Worm (Caenorhabditis elegans) whole organism, L4 larva: ENCODE measurements around the gene chup-1.

Experiments
- F10B5.3 ChIP-seq: sonication (generic microtip); optimal IDR thresholded peaks from 2 replicates; lab custom pipeline; 2016; ENCODE audit warnings: mild to moderate bottlenecking, missing genetic modification characterization, missing compliant biosample characterization
- F26F4.8 ChIP-seq: fragments of 200-800 bp; sonication (Bioruptor generic); conservative IDR thresholded peaks from 2 replicates; pipeline ENCODE4 v1.3.6; 2022; ENCODE audit warnings: missing genetic modification characterization, missing compliant biosample characterization
- T20F7.1 ChIP-seq: fragments of 200-800 bp; sonication (Bioruptor generic); optimal IDR thresholded peaks from 2 replicates; lab custom pipeline; 2018; ENCODE audit warnings: mild to moderate bottlenecking, missing genetic modification characterization, missing compliant biosample characterization
- Y105C5A.15 ChIP-seq: fragments of 200-800 bp; sonication (Bioruptor generic); IDR thresholded peaks from 2 replicates; pipeline ENCODE4 v1.3.6; 2022; ENCODE audit warnings: missing genetic modification characterization, missing compliant biosample characterization
- Y48G9A.11 ChIP-seq: fragments of 200-800 bp; sonication (Bioruptor generic); IDR thresholded peaks from 2 replicates; pipeline ENCODE4 v1.3.6; 2022; ENCODE audit warnings: missing genetic modification reagents, missing genetic modification characterization, missing compliant biosample characterization
- Y75B8A.6 ChIP-seq: fragments of 200-800 bp; sonication (Bioruptor generic); IDR thresholded peaks from 2 replicates; pipeline ENCODE4 v1.3.6; 2022; ENCODE audit warnings: missing genetic modification reagents, missing genetic modification characterization, missing compliant biosample characterization
- ZK546.5 ChIP-seq, 2 experiments: sonication (generic microtip); optimal IDR thresholded peaks; 2 replicates each; lab custom pipeline; 2017; ENCODE audit warnings: missing biosample characterization in 2 of 2, missing genetic modification characterization in 2 of 2
- aha-1 ChIP-seq: fragments of 150-350 bp; peaks from one replicate; lab custom pipeline; 2014; ENCODE audit warnings: missing biosample characterization, missing genetic modification characterization
- attf-4 ChIP-seq: sonication (generic microtip); optimal IDR thresholded peaks from 3 replicates; lab custom pipeline; 2017; ENCODE audit warnings: missing biosample characterization, missing genetic modification characterization
- ceh-44 ChIP-seq: fragments of 200-800 bp; sonication (Bioruptor generic); IDR thresholded peaks from 2 replicates; pipeline ENCODE4 v1.3.6; 2022; ENCODE audit warnings: missing genetic modification reagents, missing genetic modification characterization, missing compliant biosample characterization
- ceh-82 ChIP-seq: sonication (generic microtip); optimal IDR thresholded peaks from 2 replicates; lab custom pipeline; 2017; ENCODE audit warnings: missing biosample characterization, missing genetic modification characterization
- cey-2 ChIP-seq: sonication (generic microtip); optimal IDR thresholded peaks from 3 replicates; lab custom pipeline; 2017; ENCODE audit warnings: missing genetic modification characterization, mild to moderate bottlenecking, missing compliant biosample characterization, antibody characterized with exemption, borderline replicate concordance; ENCODE audit not compliant: insufficient read depth
- daf-19 ChIP-seq: fragments of 200-800 bp; sonication (Bioruptor generic); conservative IDR thresholded peaks from 2 replicates; pipeline ENCODE4 v1.3.6; 2022; ENCODE audit warnings: missing genetic modification characterization, missing compliant biosample characterization
- dmd-6 ChIP-seq: fragments of 200-800 bp; sonication (Bioruptor generic); IDR thresholded peaks from 2 replicates; pipeline ENCODE4 v1.3.6; 2022; ENCODE audit warnings: missing genetic modification reagents, missing genetic modification characterization, missing compliant biosample characterization
- dmd-9 ChIP-seq: fragments of 200-800 bp; sonication (Bioruptor generic); IDR thresholded peaks from 2 replicates; pipeline ENCODE4 v1.3.6; 2022; ENCODE audit warnings: missing genetic modification reagents, missing genetic modification characterization, missing compliant biosample characterization
- dve-1 ChIP-seq: sonication (generic microtip); optimal IDR thresholded peaks from 2 replicates; lab custom pipeline; 2017; ENCODE audit warnings: antibody characterized with exemption, mild to moderate bottlenecking, missing genetic modification characterization, missing compliant biosample characterization; ENCODE audit not compliant: insufficient read depth
- egl-27 ChIP-seq: sonication (generic microtip); optimal IDR thresholded peaks from 3 replicates; lab custom pipeline; 2017; ENCODE audit warnings: missing biosample characterization, missing genetic modification reagents, missing genetic modification characterization
- gei-8 ChIP-seq: fragments of 200-800 bp; sonication (Bioruptor generic); optimal IDR thresholded peaks from 2 replicates; lab custom pipeline; 2018; ENCODE audit warnings: mild to moderate bottlenecking, missing genetic modification characterization, missing compliant biosample characterization
- hlh-30 ChIP-seq: sonication (generic microtip); optimal IDR thresholded peaks from 2 replicates; lab custom pipeline; 2017; ENCODE audit warnings: antibody characterized with exemption, mild to moderate bottlenecking, missing genetic modification characterization, missing compliant biosample characterization; ENCODE audit not compliant: insufficient read depth
- lim-7 ChIP-seq: fragments of 200-800 bp; sonication (Bioruptor generic); IDR thresholded peaks from 2 replicates; pipeline ENCODE4 v1.3.6; 2022; ENCODE audit warnings: missing genetic modification characterization, missing compliant biosample characterization
- lin-1 ChIP-seq: fragments of 200-800 bp; sonication (Bioruptor generic); IDR thresholded peaks from 2 replicates; pipeline ENCODE4 v1.3.6; 2022; ENCODE audit warnings: missing genetic modification reagents, missing genetic modification characterization, missing compliant biosample characterization
- lin-15B ChIP-seq: fragments of 150-350 bp; sonication (generic microtip); optimal IDR thresholded peaks from 3 replicates; lab custom pipeline; 2014; ENCODE audit warnings: missing biosample characterization, missing genetic modification characterization
- lin-38 ChIP-seq: fragments of 200-800 bp; sonication (Bioruptor generic); IDR thresholded peaks from 2 replicates; pipeline ENCODE4 v1.3.6; 2022; ENCODE audit warnings: missing genetic modification reagents, missing genetic modification characterization, missing compliant biosample characterization
- madf-5 ChIP-seq, 2 experiments: fragments of 200-800 bp; sonication (Bioruptor generic); IDR thresholded peaks; 2 replicates each; pipeline ENCODE4 v1.3.6; 2022; ENCODE audit warnings: missing compliant biosample characterization in 2 of 2, missing genetic modification characterization in 2 of 2
- mdl-1 ChIP-seq, 2 experiments: fragments of 150-350 bp in 1 of 2; sonication (generic microtip) in 1 of 2; optimal IDR thresholded peaks; 2 replicates each; lab custom pipeline; 2014 to 2017; ENCODE audit warnings: missing biosample characterization in 2 of 2, missing genetic modification characterization in 2 of 2
- mxl-3 ChIP-seq: fragments of 200-800 bp; sonication (Bioruptor generic); optimal IDR thresholded peaks from 2 replicates; lab custom pipeline; 2018; ENCODE audit warnings: mild to moderate bottlenecking, missing genetic modification characterization, missing compliant biosample characterization
- nhr-11 ChIP-seq: fragments of 150-350 bp; optimal IDR thresholded peaks from 2 replicates; lab custom pipeline; 2014; ENCODE audit warnings: missing biosample characterization, missing genetic modification characterization
- nhr-237 ChIP-seq: sonication (generic microtip); optimal IDR thresholded peaks from 2 replicates; lab custom pipeline; 2017; ENCODE audit warnings: missing biosample characterization, missing genetic modification characterization
- nhr-25 ChIP-seq: sonication (generic microtip); optimal IDR thresholded peaks from 2 replicates; lab custom pipeline; 2017; ENCODE audit warnings: missing genetic modification characterization, mild to moderate bottlenecking, missing compliant biosample characterization, antibody characterized with exemption, moderate library complexity, borderline replicate concordance; ENCODE audit not compliant: insufficient read depth
- nhr-28 ChIP-seq: fragments of 150-350 bp; optimal IDR thresholded peaks from 2 replicates; lab custom pipeline; 2014; ENCODE audit warnings: missing biosample characterization, missing genetic modification characterization
- nhr-41 ChIP-seq: fragments of 200-800 bp; sonication (Bioruptor generic); IDR thresholded peaks from 2 replicates; pipeline ENCODE4 v1.3.6; 2022; ENCODE audit warnings: missing genetic modification reagents, missing genetic modification characterization, missing compliant biosample characterization
- snpc-1.2 ChIP-seq: fragments of 200-800 bp; sonication (Bioruptor generic); IDR thresholded peaks from 2 replicates; pipeline ENCODE4 v1.3.6; 2022; ENCODE audit warnings: missing genetic modification reagents, missing genetic modification characterization, missing compliant biosample characterization
- snpc-4 ChIP-seq: fragments of 150-350 bp; optimal IDR thresholded peaks from 2 replicates; lab custom pipeline; 2014; ENCODE audit warnings: missing biosample characterization, missing genetic modification characterization
- tra-1 ChIP-seq: fragments of 200-800 bp; sonication (Bioruptor generic); IDR thresholded peaks from 2 replicates; pipeline ENCODE4 v1.3.6; 2022; ENCODE audit warnings: missing genetic modification reagents, missing genetic modification characterization, missing compliant biosample characterization
- unc-130 ChIP-seq: sonication (generic microtip); optimal IDR thresholded peaks from 2 replicates; lab custom pipeline; 2016; ENCODE audit warnings: missing genetic modification reagents, missing genetic modification characterization, missing compliant biosample characterization
- unc-62 ChIP-seq, 3 experiments: fragments of 150-350 bp in 1 of 3; sonication (generic microtip); optimal IDR thresholded peaks in 2 of 3; peaks in 1 of 3; 1 replicate in 1 of 3; 2 replicates in 2 of 3; lab custom pipeline; 2014 to 2017; ENCODE audit warnings: missing biosample characterization in 3 of 3, missing genetic modification characterization in 3 of 3, missing genetic modification reagents in 3 of 3, missing genotype in 1 of 3

Gene chup-1

ce11 chrX:8796699-8797282 is 4.8 kb downstream of the chup-1 start, which contains the start of gene R04E5.7 (continued):
- TF ChIP-seq nhr-11 = no peak
- no peak for TF ChIP-seq gei-8 (GFP tag; lab: Kevin White, UChicago)
- TF ChIP-seq cey-2 (tag; lab: Kevin White, UChicago) = no peak
- 0 out of 2 replicates have a peak, but pooled peaks have one; percentile 53 for TF ChIP-seq Y75B8A.6 (GFP tag; lab: Robert Waterston, UW)
- TF ChIP-seq snpc-4 (tag; lab: Kevin White, UChicago) = no peak
- no peak for TF ChIP-seq T20F7.1
- TF ChIP-seq tra-1 = peak; percentile 33; the same call in 1 of the 2 replicates
- no peak for TF ChIP-seq F10B5.3 (tag; lab: Kevin White, UChicago)
- TF ChIP-seq attf-4 = no peak
- TF ChIP-seq nhr-41 (GFP tag; lab: Robert Waterston, UW) = no peak
- no peak for TF ChIP-seq Y105C5A.15 (GFP tag; lab: Robert Waterston, UW)
- TF ChIP-seq dmd-9 (GFP tag; lab: Robert Waterston, UW) = no peak
- no peak for TF ChIP-seq egl-27 (tag; lab: Kevin White, UChicago)
- TF ChIP-seq ceh-44 (GFP tag; lab: Robert Waterston, UW) = peak; percentile 83
- peak; percentile 16; the same call in 1 of the 2 replicates for TF ChIP-seq Y48G9A.11
- TF ChIP-seq daf-19 = 0 out of 2 replicates have a peak, but pooled peaks have one; percentile 16
- no peak for TF ChIP-seq madf-5 (GFP tag; IDR thresholded peaks at IDR 0.05; lab: Robert Waterston, UW)
- TF ChIP-seq nhr-25 (tag; lab: Kevin White, UChicago) = no peak
- peak; percentile 34 for TF ChIP-seq mxl-3
- no peak for TF ChIP-seq nhr-28 (tag; lab: Kevin White, UChicago)
- TF ChIP-seq hlh-30 = peak; percentile 65
- peak; percentile 48 for TF ChIP-seq dve-1 (tag; lab: Kevin White, UChicago)
- no peak for TF ChIP-seq ceh-82 (tag; lab: Kevin White, UChicago)
- peak; percentile 62 for TF ChIP-seq lin-38
- no peak for TF ChIP-seq ZK546.5 (tag; optimal IDR thresholded peaks at IDR 0.05; lab: Kevin White, UChicago)
- TF ChIP-seq lin-15B (tag; lab: Kevin White, UChicago) = no peak
- TF ChIP-seq, all 104 proteins: peak for 31

- TF ChIP-seq unc-130 (GFP tag; lab: Kevin White, UChicago) = no peak
- TF ChIP-seq snpc-1.2 (GFP tag; lab: Robert Waterston, UW) = no peak
- TF ChIP-seq lin-1 (GFP tag; lab: Robert Waterston, UW) = no peak
- TF ChIP-seq daf-19 = no peak
- peak in 1 of 2 experiments; percentile 95 for TF ChIP-seq unc-62 (GFP tag; optimal IDR thresholded peaks at IDR 0.05 in 1 of 2; lab: Kevin White, UChicago)
- TF ChIP-seq unc-62 (tag; optimal IDR thresholded peaks at IDR 0.05; lab: Kevin White, UChicago) = no peak
- TF ChIP-seq, all 104 proteins: peak for 1
Observed at ce11 chrX:8797653-8798052, 5.7 kb downstream of the chup-1 start.

- TF ChIP-seq unc-62 (GFP tag; optimal IDR thresholded peaks at IDR 0.05 in 1 of 2; lab: Kevin White, UChicago) (peak in 1 of 2 experiments; percentile 50), unc-62 (tag; optimal IDR thresholded peaks at IDR 0.05; lab: Kevin White, UChicago) (no peak), snpc-1.2 (GFP tag; lab: Robert Waterston, UW) (no peak)
Observed at ce11 chrX:8799925-8800324, 8.0 kb downstream of the chup-1 start.

- TF ChIP-seq nhr-237 = no peak
- TF ChIP-seq dmd-6 (GFP tag; lab: Robert Waterston, UW) = no peak
- no peak for TF ChIP-seq mdl-1 (tag; optimal IDR thresholded peaks at IDR 0.05; lab: Kevin White, UChicago)
- TF ChIP-seq lim-7 (GFP tag; lab: Robert Waterston, UW) = no peak
- TF ChIP-seq F26F4.8 = no peak
- TF ChIP-seq aha-1 (tag; lab: Kevin White, UChicago) = peak; percentile 91
Observed at ce11 chrX:8800355-8800754, 8.4 kb downstream of the chup-1 start.
